Fruit fly (Drosophila melanogaster) whole organism, prepupa: ENCODE measurements around the gene enc.

Source experiments
- CG10631 ChIP-seq: fragments of 200-800 bp; sonication (Bioruptor generic); optimal IDR thresholded peaks from 2 replicates; lab custom pipeline; 2016; ENCODE audit warnings: missing biosample characterization, missing genetic modification characterization
- CG11762 ChIP-seq: fragments of 200-800 bp; sonication (Bioruptor generic); optimal IDR thresholded peaks from 3 replicates; lab custom pipeline; 2016; ENCODE audit warnings: missing biosample characterization, missing genetic modification characterization; ENCODE audit not compliant: insufficient read depth
- CG15336 ChIP-seq: fragments of 200-800 bp; sonication (Bioruptor generic); IDR thresholded peaks from 2 replicates; pipeline ENCODE4 v1.3.6; 2022; ENCODE audit warnings: missing biosample characterization, missing genetic modification characterization
- CG1621 ChIP-seq: fragments of 200-800 bp; sonication (Bioruptor generic); optimal IDR thresholded peaks from 3 replicates; lab custom pipeline; 2018; ENCODE audit warnings: missing biosample characterization, mild to moderate bottlenecking, missing genetic modification characterization
- CG16779 ChIP-seq: fragments of 200-800 bp; sonication (Bioruptor generic); optimal IDR thresholded peaks from 3 replicates; lab custom pipeline; 2017; ENCODE audit warnings: missing biosample characterization, mild to moderate bottlenecking, missing genetic modification characterization
- CG3032 ChIP-seq: fragments of 200-800 bp; optimal IDR thresholded peaks from 2 replicates; lab custom pipeline; 2019; ENCODE audit warnings: missing biosample characterization, mild to moderate bottlenecking, missing genetic modification characterization, moderate library complexity
- CG34406 ChIP-seq: fragments of 200-800 bp; sonication (Bioruptor generic); optimal IDR thresholded peaks from 3 replicates; lab custom pipeline; 2016; ENCODE audit warnings: missing biosample characterization, missing genetic modification characterization
- CG3919 ChIP-seq: fragments of 200-800 bp; sonication (Bioruptor generic); optimal IDR thresholded peaks from 3 replicates; lab custom pipeline; 2016; ENCODE audit warnings: missing biosample characterization, missing genetic modification characterization
- CG4318 ChIP-seq: fragments of 200-800 bp; sonication (Bioruptor generic); optimal IDR thresholded peaks from 3 replicates; lab custom pipeline; 2017; ENCODE audit warnings: missing biosample characterization, mild to moderate bottlenecking, missing genetic modification characterization
- CG6163 ChIP-seq: fragments of 200-800 bp; sonication (Bioruptor generic); IDR thresholded peaks from 3 replicates; pipeline ENCODE4 v1.3.6; 2022; ENCODE audit warnings: missing biosample characterization, missing genetic modification characterization
- CG6792 ChIP-seq: fragments of 200-800 bp; sonication (Bioruptor generic); optimal IDR thresholded peaks from 3 replicates; lab custom pipeline; 2016; ENCODE audit warnings: missing biosample characterization, missing genetic modification characterization
- CG6854 ChIP-seq: fragments of 200-800 bp; sonication (Bioruptor generic); optimal IDR thresholded peaks from 2 replicates; lab custom pipeline; 2017; ENCODE audit warnings: missing biosample characterization, mild to moderate bottlenecking, missing genetic modification characterization
- CG8119 ChIP-seq: fragments of 200-800 bp; sonication (Bioruptor generic); IDR thresholded peaks from 3 replicates; pipeline ENCODE4 v1.3.6; 2022; ENCODE audit warnings: missing biosample characterization, missing genetic modification characterization
- CG9139 ChIP-seq: fragments of 200-800 bp; sonication (Bioruptor generic); optimal IDR thresholded peaks from 3 replicates; lab custom pipeline; 2017; ENCODE audit warnings: missing biosample characterization, mild to moderate bottlenecking, missing genetic modification characterization
- Eip78C ChIP-seq: fragments of 200-800 bp; sonication (Bioruptor generic); peaks from one replicate; lab custom pipeline; 2016; ENCODE audit warnings: missing biosample characterization, missing genetic modification characterization
- Eip93F ChIP-seq: fragments of 200-800 bp; sonication (Bioruptor generic); optimal IDR thresholded peaks from 2 replicates; lab custom pipeline; 2016; ENCODE audit warnings: missing biosample characterization, mild to moderate bottlenecking, missing genetic modification characterization
- Ets96B ChIP-seq: fragments of 200-800 bp; optimal IDR thresholded peaks from 2 replicates; lab custom pipeline; 2019; ENCODE audit warnings: missing biosample characterization, mild to moderate bottlenecking, missing genetic modification characterization, moderate library complexity
- Gug ChIP-seq: fragments of 200-800 bp; sonication (Bioruptor generic); IDR thresholded peaks from 2 replicates; pipeline ENCODE4 v1.3.6; 2022; ENCODE audit warnings: missing biosample characterization, missing genetic modification characterization
- Hr38 ChIP-seq: sonication (Bioruptor generic); optimal IDR thresholded peaks from 2 replicates; lab custom pipeline; 2016; ENCODE audit warnings: missing biosample characterization, missing genetic modification characterization
- Lpt ChIP-seq: fragments of 200-800 bp; sonication (Bioruptor generic); optimal IDR thresholded peaks from 3 replicates; lab custom pipeline; 2016; ENCODE audit warnings: missing biosample characterization, missing genetic modification characterization
- OdsH ChIP-seq: fragments of 200-800 bp; sonication (Bioruptor generic); optimal IDR thresholded peaks from 3 replicates; lab custom pipeline; 2016; ENCODE audit warnings: missing biosample characterization, missing genetic modification characterization
- Smox ChIP-seq: fragments of 200-800 bp; sonication (Bioruptor generic); optimal IDR thresholded peaks from 3 replicates; lab custom pipeline; 2016; ENCODE audit warnings: missing biosample characterization, missing genetic modification characterization
- Sox14 ChIP-seq: fragments of 200-800 bp; sonication (Bioruptor generic); optimal IDR thresholded peaks from 3 replicates; lab custom pipeline; 2016; ENCODE audit warnings: missing biosample characterization, missing genetic modification characterization
- Sox15 ChIP-seq: fragments of 200-800 bp; sonication (Bioruptor generic); optimal IDR thresholded peaks from 3 replicates; lab custom pipeline; 2016; ENCODE audit warnings: missing biosample characterization, missing genetic modification characterization
- achi ChIP-seq: fragments of 200-800 bp; sonication (Bioruptor generic); optimal IDR thresholded peaks from 3 replicates; lab custom pipeline; 2016; ENCODE audit warnings: missing biosample characterization, missing genetic modification characterization
- cyc ChIP-seq: fragments of 200-800 bp; sonication (Bioruptor generic); optimal IDR thresholded peaks from 3 replicates; lab custom pipeline; 2016; ENCODE audit warnings: missing biosample characterization, missing genetic modification characterization
- dsx ChIP-seq: fragments of 200-800 bp; optimal IDR thresholded peaks from 3 replicates; lab custom pipeline; 2019; ENCODE audit warnings: missing biosample characterization, mild to moderate bottlenecking, missing genetic modification characterization, moderate library complexity; ENCODE audit not compliant: poor library complexity, severe bottlenecking
- eg ChIP-seq: fragments of 200-800 bp; sonication (Bioruptor generic); IDR thresholded peaks from 3 replicates; pipeline ENCODE4 v1.3.6; 2022; ENCODE audit warnings: missing biosample characterization, missing genetic modification characterization
- esn ChIP-seq: fragments of 200-800 bp; sonication (Bioruptor generic); optimal IDR thresholded peaks from 2 replicates; lab custom pipeline; 2016; ENCODE audit warnings: missing biosample characterization, mild to moderate bottlenecking, missing genetic modification characterization, moderate library complexity
- fd59A ChIP-seq: fragments of 200-800 bp; sonication (Bioruptor generic); optimal IDR thresholded peaks from 2 replicates; lab custom pipeline; 2017; ENCODE audit warnings: missing biosample characterization, mild to moderate bottlenecking, missing genetic modification characterization, missing genetic modification reagents
- fd85E ChIP-seq: fragments of 200-800 bp; sonication (Bioruptor generic); optimal IDR thresholded peaks from 3 replicates; lab custom pipeline; 2016; ENCODE audit warnings: missing biosample characterization, missing genetic modification characterization
- fkh ChIP-seq: fragments of 200-800 bp; sonication (Bioruptor generic); optimal IDR thresholded peaks from 3 replicates; lab custom pipeline; 2017; ENCODE audit warnings: missing biosample characterization, mild to moderate bottlenecking, missing genetic modification characterization, moderate library complexity
- net ChIP-seq: fragments of 200-800 bp; sonication (Bioruptor generic); optimal IDR thresholded peaks from 3 replicates; lab custom pipeline; 2016; ENCODE audit warnings: missing biosample characterization, missing genetic modification characterization
- pdm3 ChIP-seq: fragments of 200-800 bp; sonication (Bioruptor generic); optimal IDR thresholded peaks from 3 replicates; lab custom pipeline; 2016; ENCODE audit warnings: missing biosample characterization, missing genetic modification characterization
- ss ChIP-seq, 2 experiments: fragments of 200-800 bp; sonication (Bioruptor generic); optimal IDR thresholded peaks; 2 replicates in 1 of 2; 3 replicates in 1 of 2; lab custom pipeline; 2017 to 2018; ENCODE audit warnings: mild to moderate bottlenecking in 2 of 2, missing biosample characterization in 2 of 2, missing genetic modification characterization in 2 of 2, moderate library complexity in 1 of 2
- svp ChIP-seq: fragments of 200-800 bp; sonication (Bioruptor generic); peaks from one replicate; lab custom pipeline; 2016; ENCODE audit warnings: missing biosample characterization, missing genetic modification characterization
- vri ChIP-seq: fragments of 200-800 bp; sonication (Bioruptor generic); optimal IDR thresholded peaks from 3 replicates; lab custom pipeline; 2016; ENCODE audit warnings: missing biosample characterization, mild to moderate bottlenecking, missing genetic modification characterization

Gene enc

dm6 chr3L:3842981-3843701 is 24.7 kb downstream of the enc start:
- TF ChIP-seq CG6792 (GFP tag; lab: Kevin White, UChicago) (no peak), fd85E (GFP tag; lab: Kevin White, UChicago) (no peak), OdsH (GFP tag; lab: Kevin White, UChicago) (no peak), CG4318 (GFP tag; lab: Kevin White, UChicago) (no peak), vri (GFP tag; lab: Kevin White, UChicago) (no peak), eg (GFP tag; lab: Robert Waterston, UW) (no peak), CG11762 (GFP tag; lab: Kevin White, UChicago) (no peak), Sox14 (GFP tag; lab: Kevin White, UChicago) (no peak), Smox (GFP tag; lab: Kevin White, UChicago) (no peak), dsx (GFP tag; lab: Kevin White, UChicago) (no peak), cyc (GFP tag; lab: Kevin White, UChicago) (no peak), fkh (GFP tag; lab: Kevin White, UChicago) (no peak), CG6854 (GFP tag; lab: Kevin White, UChicago) (no peak)
- TF ChIP-seq, all 60 proteins: peak for 0

- no peak for TF ChIP-seq Ets96B (tag; lab: Kevin White, UChicago)
- TF ChIP-seq CG1621: peak; percentile 34
- TF ChIP-seq CG6854 (GFP tag; lab: Kevin White, UChicago): no peak
- TF ChIP-seq svp: no peak
- no peak for TF ChIP-seq Eip93F (GFP tag; lab: Kevin White, UChicago)
- no peak for TF ChIP-seq OdsH (GFP tag; lab: Kevin White, UChicago)
- peak; percentile 66 for TF ChIP-seq Eip78C
- peak; percentile 10 for TF ChIP-seq esn (GFP tag; lab: Kevin White, UChicago)
- no peak for TF ChIP-seq Gug
- TF ChIP-seq CG10631 (GFP tag; lab: Kevin White, UChicago): no peak
- no peak for TF ChIP-seq CG4318 (GFP tag; lab: Kevin White, UChicago)
- TF ChIP-seq eg (GFP tag; lab: Robert Waterston, UW): 0 out of 3 replicates have a peak, but pooled peaks have one; percentile 45
- no peak for TF ChIP-seq CG34406 (GFP tag; lab: Kevin White, UChicago)
- no peak for TF ChIP-seq fd85E (GFP tag; lab: Kevin White, UChicago)
- no peak for TF ChIP-seq pdm3 (GFP tag; lab: Kevin White, UChicago)
- peak; percentile 13 for TF ChIP-seq CG9139
- no peak for TF ChIP-seq fd59A (GFP tag; lab: Kevin White, UChicago)
- TF ChIP-seq net: peak; percentile 30
- TF ChIP-seq CG3032 (tag; lab: Kevin White, UChicago): no peak
- TF ChIP-seq Sox14 (GFP tag; lab: Kevin White, UChicago): no peak
- no peak; the same call in 2 of the 3 replicates for TF ChIP-seq CG8119 (GFP tag; lab: Robert Waterston, UW)
- TF ChIP-seq CG3919: peak; percentile 35
- TF ChIP-seq Smox (GFP tag; lab: Kevin White, UChicago): no peak
- peak; percentile 35; the same call in 1 of the 2 replicates for TF ChIP-seq CG15336
- no peak for TF ChIP-seq Lpt (GFP tag; lab: Kevin White, UChicago)
- no peak for TF ChIP-seq fkh (GFP tag; lab: Kevin White, UChicago)
- no peak for TF ChIP-seq CG16779 (tag; lab: Kevin White, UChicago)
- TF ChIP-seq ss (GFP tag; optimal IDR thresholded peaks at IDR 0.05; lab: Kevin White, UChicago): peak in 1 of 2 experiments; percentile 61
- no peak for TF ChIP-seq Sox15 (GFP tag; lab: Kevin White, UChicago)
- peak; percentile 29; the same call in 1 of the 3 replicates for TF ChIP-seq CG6163
- TF ChIP-seq Hr38 (GFP tag; lab: Kevin White, UChicago): no peak
- no peak for TF ChIP-seq achi (GFP tag; lab: Kevin White, UChicago)
- TF ChIP-seq CG6792 (GFP tag; lab: Kevin White, UChicago): no peak
Measured at dm6 chr3L:3845815-3846375, 27.4 kb downstream of the enc start, which contains the start of gene Awh. TSS of gene Awh (plus strand) at chr3L:3846206.
